Worm (Caenorhabditis elegans) whole organism, L3 larva: ENCODE data around the gene his-72.
A peak's percentile ranks its signal among the peaks of the same experiment; 100 is the strongest.

Source experiments
- R02D3.7 ChIP-seq: fragments of 150-350 bp; optimal IDR thresholded peaks from 2 replicates; lab custom pipeline; 2014; ENCODE audit warnings: missing biosample characterization, missing genetic modification characterization
- aly-2 ChIP-seq: fragments of 150-350 bp; optimal IDR thresholded peaks from 2 replicates; lab custom pipeline; 2014; ENCODE audit warnings: missing biosample characterization, missing genetic modification characterization
- ama-1 ChIP-seq: fragments of 150-350 bp; optimal IDR thresholded peaks from 2 replicates; lab custom pipeline; 2018
- ceh-16 ChIP-seq: sonication (generic microtip); optimal IDR thresholded peaks from 2 replicates; lab custom pipeline; 2017; ENCODE audit warnings: missing biosample characterization, missing genetic modification characterization
- ceh-82 ChIP-seq: fragments of 150-350 bp; optimal IDR thresholded peaks from 2 replicates; lab custom pipeline; 2014; ENCODE audit warnings: missing biosample characterization, missing genetic modification characterization
- ceh-9 ChIP-seq: sonication (generic microtip); optimal IDR thresholded peaks from 2 replicates; lab custom pipeline; 2018; ENCODE audit warnings: missing biosample characterization, missing genetic modification characterization
- daf-12 ChIP-seq: fragments of 150-350 bp; optimal IDR thresholded peaks from 2 replicates; lab custom pipeline; 2014; ENCODE audit warnings: missing biosample characterization, missing genetic modification reagents, missing genetic modification characterization
- egl-5 ChIP-seq: fragments of 150-350 bp; optimal IDR thresholded peaks from 2 replicates; lab custom pipeline; 2017; ENCODE audit warnings: missing biosample characterization, missing genetic modification reagents, missing genetic modification characterization, inconsistent platforms
- elt-1 ChIP-seq: fragments of 150-350 bp; optimal IDR thresholded peaks from 2 replicates; lab custom pipeline; 2014; ENCODE audit warnings: missing biosample characterization, missing genetic modification characterization
- elt-2 ChIP-seq: sonication (generic microtip); optimal IDR thresholded peaks from 2 replicates; lab custom pipeline; 2016; ENCODE audit warnings: missing genetic modification reagents, mild to moderate bottlenecking, missing genetic modification characterization, missing compliant biosample characterization
- elt-3 ChIP-seq, 3 experiments: fragments of 150-350 bp in 1 of 3; sonication (generic microtip) in 2 of 3; optimal IDR thresholded peaks; 2 replicates in 2 of 3; 4 replicates in 1 of 3; lab custom pipeline; 2014 to 2017; ENCODE audit warnings: missing biosample characterization in 3 of 3, missing genetic modification characterization in 3 of 3
- eor-1 ChIP-seq, 2 experiments: fragments of 150-350 bp; optimal IDR thresholded peaks; 2 replicates each; lab custom pipeline; 2014 to 2018; ENCODE audit warnings: missing biosample characterization in 2 of 2, missing genetic modification characterization in 2 of 2
- fkh-10 ChIP-seq: sonication (generic microtip); optimal IDR thresholded peaks from 2 replicates; lab custom pipeline; 2017; ENCODE audit warnings: missing biosample characterization, missing genetic modification reagents, missing genetic modification characterization
- fkh-2 ChIP-seq: fragments of 150-350 bp; optimal IDR thresholded peaks from 2 replicates; lab custom pipeline; 2014; ENCODE audit warnings: missing biosample characterization, missing genetic modification reagents, missing genetic modification characterization
- fos-1 ChIP-seq: fragments of 150-350 bp; optimal IDR thresholded peaks from 2 replicates; lab custom pipeline; 2014; ENCODE audit warnings: missing biosample characterization, missing genetic modification characterization
- hmg-11 ChIP-seq: sonication (generic microtip); optimal IDR thresholded peaks from 2 replicates; lab custom pipeline; 2016; ENCODE audit warnings: missing genetic modification characterization, missing compliant biosample characterization
- jun-1 ChIP-seq: fragments of 150-350 bp; optimal IDR thresholded peaks from 2 replicates; lab custom pipeline; 2014; ENCODE audit warnings: missing biosample characterization, missing genetic modification reagents, missing genetic modification characterization
- lin-39 ChIP-seq: fragments of 150-350 bp; optimal IDR thresholded peaks from 2 replicates; lab custom pipeline; 2018; ENCODE audit warnings: missing biosample characterization, missing genetic modification reagents, missing genetic modification characterization
- lsy-12 ChIP-seq: sonication (generic microtip); optimal IDR thresholded peaks from 2 replicates; lab custom pipeline; 2016; ENCODE audit warnings: mild to moderate bottlenecking, missing genetic modification characterization, missing compliant biosample characterization
- mdl-1 ChIP-seq: fragments of 150-350 bp; optimal IDR thresholded peaks from 2 replicates; lab custom pipeline; 2014; ENCODE audit warnings: missing biosample characterization, missing genetic modification characterization
- mml-1 ChIP-seq: fragments of 150-350 bp; sonication (generic microtip); optimal IDR thresholded peaks from 3 replicates; lab custom pipeline; 2014; ENCODE audit warnings: missing biosample characterization, missing genetic modification characterization
- nfya-1 ChIP-seq: sonication (generic microtip); optimal IDR thresholded peaks from 2 replicates; lab custom pipeline; 2017; ENCODE audit warnings: missing genetic modification characterization, mild to moderate bottlenecking, missing compliant biosample characterization, antibody characterized with exemption, moderate library complexity; ENCODE audit not compliant: insufficient read depth
- nhr-11 ChIP-seq: fragments of 150-350 bp; optimal IDR thresholded peaks from 2 replicates; lab custom pipeline; 2014; ENCODE audit warnings: missing biosample characterization, missing genetic modification characterization
- nhr-12 ChIP-seq: fragments of 150-350 bp; optimal IDR thresholded peaks from 2 replicates; lab custom pipeline; 2014; ENCODE audit warnings: missing biosample characterization, missing genetic modification characterization
- nhr-23 ChIP-seq: fragments of 150-350 bp; optimal IDR thresholded peaks from 2 replicates; lab custom pipeline; 2014; ENCODE audit warnings: missing biosample characterization, missing genetic modification reagents, missing genetic modification characterization
- nhr-237 ChIP-seq: fragments of 150-350 bp; optimal IDR thresholded peaks from 2 replicates; lab custom pipeline; 2014; ENCODE audit warnings: missing biosample characterization, missing genetic modification characterization
- nhr-67 ChIP-seq: fragments of 150-350 bp; optimal IDR thresholded peaks from 2 replicates; lab custom pipeline; 2014; ENCODE audit warnings: missing biosample characterization, missing genetic modification characterization
- nhr-76 ChIP-seq: fragments of 150-350 bp; sonication (generic microtip); optimal IDR thresholded peaks from 5 replicates; lab custom pipeline; 2014; ENCODE audit warnings: missing biosample characterization, missing genetic modification characterization
- nhr-77 ChIP-seq: fragments of 150-350 bp; optimal IDR thresholded peaks from 2 replicates; lab custom pipeline; 2014; ENCODE audit warnings: missing biosample characterization, missing genetic modification characterization
- sea-2 ChIP-seq: fragments of 150-350 bp; sonication (generic microtip); optimal IDR thresholded peaks from 4 replicates; lab custom pipeline; 2014; ENCODE audit warnings: missing biosample characterization, missing genetic modification reagents, missing genetic modification characterization
- snpc-4 ChIP-seq: fragments of 150-350 bp; optimal IDR thresholded peaks from 2 replicates; lab custom pipeline; 2014; ENCODE audit warnings: missing biosample characterization, missing genetic modification characterization
- tbx-2 ChIP-seq: sonication (generic microtip); optimal IDR thresholded peaks from 2 replicates; lab custom pipeline; 2016; ENCODE audit warnings: mild to moderate bottlenecking, missing genetic modification characterization, missing compliant biosample characterization
- unc-39 ChIP-seq: sonication (generic microtip); optimal IDR thresholded peaks from 4 replicates; lab custom pipeline; 2017; ENCODE audit warnings: missing biosample characterization, missing genetic modification characterization
- unc-62 ChIP-seq: fragments of 150-350 bp; sonication (generic microtip); optimal IDR thresholded peaks from 4 replicates; lab custom pipeline; 2014; ENCODE audit warnings: missing biosample characterization, missing genetic modification reagents, missing genetic modification characterization
- zag-1 ChIP-seq: fragments of 150-350 bp; optimal IDR thresholded peaks from 2 replicates; lab custom pipeline; 2014; ENCODE audit warnings: missing biosample characterization, missing genetic modification characterization
- ztf-11 ChIP-seq: fragments of 150-350 bp; optimal IDR thresholded peaks from 2 replicates; lab custom pipeline; 2014; ENCODE audit warnings: missing biosample characterization, missing genetic modification characterization
- ztf-4 ChIP-seq: fragments of 150-350 bp; optimal IDR thresholded peaks from 2 replicates; lab custom pipeline; 2014; ENCODE audit warnings: missing biosample characterization, missing genetic modification characterization

Gene his-72

ce11 chrIII:12367891-12368290, 959 bp downstream of the his-72 start:
- no peak for TF ChIP-seq ceh-9 (tag; lab: Kevin White, UChicago)
- no peak for TF ChIP-seq nhr-77 (tag; lab: Kevin White, UChicago)
- TF ChIP-seq R02D3.7 (tag; lab: Kevin White, UChicago), result no peak
- TF ChIP-seq tbx-2 (tag; lab: Kevin White, UChicago), result no peak
- TF ChIP-seq elt-3 (tag; optimal IDR thresholded peaks at IDR 0.05; lab: Kevin White, UChicago), result no peak
- no peak for TF ChIP-seq ztf-4 (tag; lab: Kevin White, UChicago)
- TF ChIP-seq jun-1 (tag; lab: Kevin White, UChicago), result no peak
- no peak for TF ChIP-seq ceh-16 (tag; lab: Kevin White, UChicago)
- no peak for TF ChIP-seq nhr-237 (tag; lab: Kevin White, UChicago)

DNA sequence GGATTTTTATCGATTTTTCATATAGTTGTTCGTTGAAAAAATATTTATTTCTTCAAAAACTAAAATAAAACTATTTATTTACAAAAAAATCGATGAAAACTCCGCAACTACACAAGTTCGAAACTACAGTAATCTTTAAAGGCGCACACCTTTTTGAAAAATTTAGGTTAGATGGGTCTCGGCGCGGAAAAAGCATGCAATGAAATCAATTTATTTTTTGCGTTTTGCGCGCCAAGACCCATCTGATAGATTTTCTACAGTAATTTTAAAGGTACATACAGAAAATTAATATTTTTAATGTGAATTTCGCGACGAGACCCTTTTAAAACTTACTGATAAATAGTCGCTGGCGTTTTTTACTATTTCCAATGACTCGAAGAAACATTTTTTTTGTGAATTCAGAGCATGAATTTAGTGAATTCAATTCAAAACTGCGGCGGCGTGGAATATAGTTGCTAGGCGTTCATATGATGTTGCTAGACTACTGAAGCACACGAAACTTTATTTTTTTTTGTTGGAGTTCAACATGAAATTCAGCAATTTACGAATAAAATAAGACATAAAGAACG, 1.8 kb downstream of the his-72 start, which contains the start of gene Y75B8A.33:
Gene Y75B8A.33, minus strand, starts transcription at position 385 of the 569 bp plus-strand sequence.
- TF ChIP-seq ztf-11 (no peak), nhr-76 (tag; lab: Kevin White, UChicago) (no peak), fos-1 (tag; lab: Kevin White, UChicago) (no peak), nhr-237 (tag; lab: Kevin White, UChicago) (no peak), R02D3.7 (tag; lab: Kevin White, UChicago) (no peak), elt-2 (peak; percentile 29), nfya-1 (tag; lab: Kevin White, UChicago) (no peak), egl-5 (tag; lab: Kevin White, UChicago) (no peak), daf-12 (tag; lab: Kevin White, UChicago) (no peak), nhr-67 (tag; lab: Kevin White, UChicago) (no peak), snpc-4 (tag; lab: Kevin White, UChicago) (no peak), ama-1 (lab: Kevin White, UChicago) (peak; percentile 63), unc-39 (tag; lab: Kevin White, UChicago) (no peak), sea-2 (GFP tag; lab: Kevin White, UChicago) (no peak), hmg-11 (no peak), elt-1 (tag; lab: Kevin White, UChicago) (no peak), ceh-16 (tag; lab: Kevin White, UChicago) (no peak), nhr-23 (peak; percentile 21), ceh-9 (tag; lab: Kevin White, UChicago) (no peak), fkh-10 (no peak), zag-1 (tag; lab: Kevin White, UChicago) (no peak), lsy-12 (no peak), eor-1 (tag; optimal IDR thresholded peaks at IDR 0.05; lab: Kevin White, UChicago) (no peak), ceh-82 (tag; lab: Kevin White, UChicago) (no peak)

DNA sequence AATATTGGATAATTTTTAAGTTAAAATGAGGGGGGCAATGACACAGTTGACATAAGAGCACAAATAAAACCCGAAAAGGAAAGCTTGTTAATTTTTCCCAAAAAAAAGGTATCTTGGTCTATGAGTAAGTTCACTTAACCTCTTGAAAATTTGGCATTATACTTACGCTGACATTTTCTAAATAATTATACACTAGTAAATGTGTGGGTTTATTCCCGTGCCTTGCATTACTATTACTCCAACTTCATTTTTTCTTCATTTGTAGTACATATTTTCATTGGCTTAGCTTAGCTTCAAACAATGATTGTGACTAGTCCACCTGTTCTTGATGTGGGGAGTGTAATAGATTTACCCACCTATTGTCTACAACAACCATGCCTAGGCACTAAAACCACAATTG, 9.6 kb downstream of the his-72 start, which contains the start of gene Y75B8A.34:
Gene Y75B8A.34, plus strand, starts transcription at position 301 of the 400 bp plus-strand sequence.
- TF ChIP-seq mdl-1 (no peak), fkh-2 (no peak), unc-62 (GFP tag; lab: Kevin White, UChicago) (no peak), unc-39 (tag; lab: Kevin White, UChicago) (no peak), nhr-76 (tag; lab: Kevin White, UChicago) (no peak), ztf-11 (no peak), aly-2 (tag; lab: Kevin White, UChicago) (no peak), zag-1 (tag; lab: Kevin White, UChicago) (no peak), mml-1 (tag; lab: Kevin White, UChicago) (no peak), lin-39 (tag; lab: Kevin White, UChicago) (no peak), nhr-12 (no peak), elt-3 (tag; optimal IDR thresholded peaks at IDR 0.05; lab: Kevin White, UChicago) (no peak)
- TF ChIP-seq, all 47 proteins: peak for 0

DNA sequence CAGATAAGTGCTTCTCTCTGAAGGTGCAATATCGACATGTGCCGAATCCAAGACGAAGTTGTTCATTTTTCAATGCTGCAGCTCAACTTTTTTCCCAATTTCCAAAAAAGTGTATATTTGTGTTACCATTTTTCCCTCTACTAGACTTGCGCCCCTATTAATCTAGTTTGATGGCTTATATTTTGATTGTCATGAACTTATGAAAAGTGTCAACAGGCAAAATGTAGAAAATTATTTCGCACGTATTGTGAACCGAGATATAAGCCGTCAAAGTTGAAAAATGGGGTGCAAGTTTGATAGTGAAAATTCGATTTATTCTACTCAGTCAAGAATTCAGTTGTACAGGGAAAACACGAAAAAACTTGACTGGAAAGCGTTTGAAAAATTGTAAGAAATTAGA, 10.4 kb downstream of the his-72 start, which contains the start of gene Y75B8A.32:
Gene Y75B8A.32, minus strand, starts transcription at position 101 of the 400 bp plus-strand sequence.
- TF ChIP-seq ceh-82 (tag; lab: Kevin White, UChicago), result no peak
- no peak for TF ChIP-seq mml-1 (tag; lab: Kevin White, UChicago)
- TF ChIP-seq unc-62 (GFP tag; lab: Kevin White, UChicago), result no peak
- no peak for TF ChIP-seq lin-39 (tag; lab: Kevin White, UChicago)
- TF ChIP-seq ztf-11, result no peak
- TF ChIP-seq unc-39 (tag; lab: Kevin White, UChicago), result no peak
- TF ChIP-seq nhr-76 (tag; lab: Kevin White, UChicago), result no peak
- TF ChIP-seq nhr-11, result no peak
- TF ChIP-seq tbx-2 (tag; lab: Kevin White, UChicago), result no peak
- no peak for TF ChIP-seq fos-1 (tag; lab: Kevin White, UChicago)
